Worm (Caenorhabditis elegans) whole organism, dauer: ENCODE measurements around the gene lat-2.

Source experiments
- unc-62 ChIP-seq: sonication (generic microtip); optimal IDR thresholded peaks from 2 replicates; lab custom pipeline; 2017; ENCODE audit warnings: missing biosample characterization, missing genetic modification reagents, missing genetic modification characterization

Gene lat-2

ce11 chrII:4358765-4359164 lies at the start of gene lat-2:
lat-2 (plus strand) TSS chrII:4359065.
- TF ChIP-seq unc-62: no peak

- no peak for TF ChIP-seq unc-62
Measured at ce11 chrII:4312115-4312514, 46.8 kb upstream of the lat-2 start, which contains the start of gene plep-1. plep-1 (minus strand) TSS chrII:4312215.

ce11 chrII:4316011-4316410 lies 42.9 kb upstream of the lat-2 start, which contains the start of gene srw-40:
srw-40 (minus strand) TSS chrII:4316111.
- no peak for TF ChIP-seq unc-62

- no peak for TF ChIP-seq unc-62
Measured at ce11 chrII:4319537-4320019, 39.3 kb upstream of the lat-2 start, which contains the start of gene Y52E8A.6. Y52E8A.6 (minus strand) TSS chrII:4319969.

ce11 chrII:4320455-4320854 lies 38.4 kb upstream of the lat-2 start, which contains the start of gene Y52E8A.2:
Y52E8A.2 (plus strand) TSS chrII:4320836.
- TF ChIP-seq unc-62: no peak

ce11 chrII:4321766-4322165 lies 37.1 kb upstream of the lat-2 start, which contains the start of gene Y52E8A.1:
Y52E8A.1 (plus strand) TSS chrII:4322066.
- TF ChIP-seq unc-62: no peak

ce11 chrII:4322871-4323270 lies 36.0 kb upstream of the lat-2 start, which contains the start of gene H20J04.6:
H20J04.6 (plus strand) TSS chrII:4323256.
- TF ChIP-seq unc-62: no peak

- no peak for TF ChIP-seq unc-62
Measured at ce11 chrII:4324061-4324460, 34.8 kb upstream of the lat-2 start, which contains the start of gene mog-2. mog-2 (plus strand) TSS chrII:4324361.

ce11 chrII:4326420-4326819 lies 32.4 kb upstream of the lat-2 start, which contains the start of gene pfd-2:
pfd-2 (plus strand) TSS chrII:4326720.
- TF ChIP-seq unc-62: no peak

- no peak for TF ChIP-seq unc-62
Measured at ce11 chrII:4328716-4329115, 30.1 kb upstream of the lat-2 start, which contains the start of gene H20J04.4. H20J04.4 (plus strand) TSS chrII:4329016.

ce11 chrII:4334448-4334847 lies 24.4 kb upstream of the lat-2 start, which contains the start of gene madf-3:
madf-3 (plus strand) TSS chrII:4334748.
- TF ChIP-seq unc-62: no peak

- TF ChIP-seq unc-62: no peak
Measured at ce11 chrII:4337731-4338130, 21.1 kb upstream of the lat-2 start.

ce11 chrII:4339882-4340281 lies 19.0 kb upstream of the lat-2 start, which contains the start of gene athp-2:
athp-2 (plus strand) TSS chrII:4340182.
- TF ChIP-seq unc-62: no peak

- no peak for TF ChIP-seq unc-62
Measured at ce11 chrII:4341484-4341883, 17.4 kb upstream of the lat-2 start.

- no peak for TF ChIP-seq unc-62
Measured at ce11 chrII:4344317-4344716, 14.5 kb upstream of the lat-2 start.

ce11 chrII:4350888-4351287 lies 8.0 kb upstream of the lat-2 start, which contains the start of gene H20J04.9:
H20J04.9 (plus strand) TSS chrII:4351188.
- no peak for TF ChIP-seq unc-62

- no peak for TF ChIP-seq unc-62
Measured at ce11 chrII:4355217-4355616, 3.6 kb upstream of the lat-2 start, which contains the start of the genes H20J04.7 and H20J04.1. H20J04.7 (minus strand) TSS chrII:4355317. H20J04.1 (plus strand) TSS chrII:4355613.

- no peak for TF ChIP-seq unc-62
Measured at ce11 chrII:4359219-4359618, 354 bp downstream of the lat-2 start.
